Fruit fly (Drosophila melanogaster) whole organism, embryonic: Measurements from ENCODE around the gene SK.
A peak's percentile ranks its signal among the peaks of the same experiment; 100 is the strongest.

Experiments used
- BEAF-32 ChIP-seq: fragments of 200-800 bp; sonication (Bioruptor generic); optimal IDR thresholded peaks from 3 replicates; lab custom pipeline; 2017; ENCODE audit warnings: missing biosample characterization, missing genetic modification characterization, mild to moderate bottlenecking, moderate library complexity, missing genetic modification reagents
- CG10431 ChIP-seq: fragments of 200-800 bp; sonication (Bioruptor generic); optimal IDR thresholded peaks from 3 replicates; lab custom pipeline; 2018; ENCODE audit warnings: missing biosample characterization, mild to moderate bottlenecking, missing genetic modification characterization
- CG11247 ChIP-seq: fragments of 200-800 bp; sonication (Bioruptor generic); IDR thresholded peaks from 2 replicates; pipeline ENCODE4 v1.3.6; 2022; ENCODE audit warnings: missing biosample characterization, missing genetic modification characterization
- CG11560 ChIP-seq: fragments of 200-800 bp; sonication (Bioruptor generic); IDR thresholded peaks from 3 replicates; pipeline ENCODE4 v1.3.6; 2022; ENCODE audit warnings: missing biosample characterization, missing genetic modification characterization
- CG13123 ChIP-seq: fragments of 200-800 bp; sonication (Bioruptor generic); optimal IDR thresholded peaks from 2 replicates; lab custom pipeline; 2016; ENCODE audit warnings: missing biosample characterization, missing genetic modification characterization
- CG14441 ChIP-seq: fragments of 200-800 bp; sonication (Bioruptor generic); IDR thresholded peaks from 2 replicates; pipeline ENCODE4 v1.3.6; 2022; ENCODE audit warnings: missing biosample characterization, missing genetic modification characterization
- CG16779 ChIP-seq: fragments of 200-800 bp; sonication (Bioruptor generic); IDR thresholded peaks from 2 replicates; pipeline ENCODE4 v1.3.6; 2022; ENCODE audit warnings: missing biosample characterization, missing genetic modification characterization
- CG16863 ChIP-seq: fragments of 200-800 bp; sonication (Bioruptor generic); optimal IDR thresholded peaks from 3 replicates; lab custom pipeline; 2016; ENCODE audit warnings: missing biosample characterization, missing genetic modification characterization
- CG17361 ChIP-seq: fragments of 200-800 bp; sonication (Bioruptor generic); IDR thresholded peaks from 3 replicates; pipeline ENCODE4 v1.3.6; 2022; ENCODE audit warnings: missing biosample characterization, missing genetic modification characterization
- CG1792 ChIP-seq: fragments of 200-800 bp; sonication (Bioruptor generic); optimal IDR thresholded peaks from 2 replicates; lab custom pipeline; 2016; ENCODE audit warnings: missing biosample characterization, missing genetic modification characterization
- CG30403 ChIP-seq: fragments of 200-800 bp; sonication (Bioruptor generic); optimal IDR thresholded peaks from 3 replicates; lab custom pipeline; 2016; ENCODE audit warnings: missing biosample characterization, missing genetic modification characterization
- CG3407 ChIP-seq: fragments of 200-800 bp; sonication (Bioruptor generic); optimal IDR thresholded peaks from 2 replicates; lab custom pipeline; 2018; ENCODE audit warnings: missing biosample characterization, mild to moderate bottlenecking, missing genetic modification characterization
- CG6791 ChIP-seq: fragments of 200-800 bp; sonication (Bioruptor generic); IDR thresholded peaks from 3 replicates; pipeline ENCODE4 v1.3.6; 2022; ENCODE audit warnings: missing biosample characterization, missing genetic modification characterization; ENCODE audit not compliant: partially characterized antibody
- CG7928 ChIP-seq: fragments of 200-800 bp; sonication (Bioruptor generic); optimal IDR thresholded peaks from 2 replicates; lab custom pipeline; 2017; ENCODE audit warnings: missing biosample characterization, mild to moderate bottlenecking, missing genetic modification characterization
- CG8388 ChIP-seq: fragments of 200-800 bp; sonication (Bioruptor generic); optimal IDR thresholded peaks from 2 replicates; lab custom pipeline; 2019; ENCODE audit warnings: missing biosample characterization, mild to moderate bottlenecking, missing genetic modification characterization, moderate library complexity
- CG9215 ChIP-seq: fragments of 200-800 bp; sonication (Bioruptor generic); IDR thresholded peaks from 2 replicates; pipeline ENCODE4 v1.3.6; 2022; ENCODE audit warnings: missing biosample characterization, missing genetic modification characterization
- CG9797 ChIP-seq: fragments of 200-800 bp; sonication (Bioruptor generic); optimal IDR thresholded peaks from 3 replicates; lab custom pipeline; 2018; ENCODE audit warnings: missing biosample characterization, mild to moderate bottlenecking, missing genetic modification characterization
- CG9876 ChIP-seq: fragments of 200-800 bp; sonication (Bioruptor generic); optimal IDR thresholded peaks from 2 replicates; lab custom pipeline; 2016; ENCODE audit warnings: missing biosample characterization, missing genetic modification characterization
- Chrac-16 ChIP-seq: fragments of 200-800 bp; sonication (Bioruptor generic); optimal IDR thresholded peaks from 3 replicates; lab custom pipeline; 2016; ENCODE audit warnings: missing biosample characterization, missing genetic modification characterization
- CrebB ChIP-seq: fragments of 200-800 bp; sonication (Bioruptor generic); optimal IDR thresholded peaks from 3 replicates; lab custom pipeline; 2018; ENCODE audit warnings: missing biosample characterization, mild to moderate bottlenecking, missing genetic modification characterization
- Dref ChIP-seq: fragments of 200-800 bp; sonication (Bioruptor generic); IDR thresholded peaks from 2 replicates; pipeline ENCODE4 v1.3.6; 2022; ENCODE audit warnings: missing biosample characterization, missing genetic modification characterization
- Elba2 ChIP-seq: fragments of 200-800 bp; sonication (Bioruptor generic); optimal IDR thresholded peaks from 3 replicates; lab custom pipeline; 2016; ENCODE audit warnings: missing biosample characterization, missing genetic modification characterization
- Kr ChIP-seq: fragments of 200-800 bp; sonication (Bioruptor generic); optimal IDR thresholded peaks from 2 replicates; lab custom pipeline; 2017; ENCODE audit warnings: missing biosample characterization, mild to moderate bottlenecking, missing genetic modification characterization
- Max ChIP-seq: fragments of 200-800 bp; sonication (Bioruptor generic); optimal IDR thresholded peaks from 2 replicates; lab custom pipeline; 2016; ENCODE audit warnings: missing biosample characterization, mild to moderate bottlenecking, missing genetic modification characterization
- Mes4 ChIP-seq: fragments of 200-800 bp; sonication (Bioruptor generic); optimal IDR thresholded peaks from 2 replicates; lab custom pipeline; 2016; ENCODE audit warnings: missing biosample characterization, missing genetic modification characterization
- Ravus ChIP-seq: fragments of 200-800 bp; sonication (Bioruptor generic); IDR thresholded peaks from 2 replicates; pipeline ENCODE4 v1.3.6; 2022; ENCODE audit warnings: missing biosample characterization, missing genetic modification characterization
- Sry-β ChIP-seq: fragments of 200-800 bp; sonication (Bioruptor generic); optimal IDR thresholded peaks from 2 replicates; lab custom pipeline; 2018; ENCODE audit warnings: missing biosample characterization, mild to moderate bottlenecking, missing genetic modification characterization, moderate library complexity
- ab ChIP-seq: fragments of 200-800 bp; sonication (Bioruptor generic); optimal IDR thresholded peaks from 2 replicates; lab custom pipeline; 2016; ENCODE audit warnings: missing biosample characterization, missing genetic modification characterization
- al ChIP-seq: fragments of 200-800 bp; sonication (Bioruptor generic); IDR thresholded peaks from 2 replicates; pipeline ENCODE4 v1.3.6; 2022; ENCODE audit warnings: missing biosample characterization, missing genetic modification characterization
- bowl ChIP-seq: fragments of 200-800 bp; sonication (Bioruptor generic); IDR thresholded peaks from 2 replicates; pipeline ENCODE4 v1.3.6; 2022; ENCODE audit warnings: missing biosample characterization, missing genetic modification characterization
- dm ChIP-seq: fragments of 200-800 bp; sonication (Bioruptor generic); optimal IDR thresholded peaks from 3 replicates; lab custom pipeline; 2016; ENCODE audit warnings: missing biosample characterization, missing genetic modification characterization
- dmrt11E ChIP-seq: fragments of 200-800 bp; sonication (Bioruptor generic); optimal IDR thresholded peaks from 3 replicates; lab custom pipeline; 2018; ENCODE audit warnings: missing biosample characterization, mild to moderate bottlenecking, missing genetic modification characterization, moderate library complexity
- ems ChIP-seq: fragments of 200-800 bp; sonication (Bioruptor generic); optimal IDR thresholded peaks from 3 replicates; lab custom pipeline; 2016; ENCODE audit warnings: missing biosample characterization, missing genetic modification characterization
- fd3F ChIP-seq: fragments of 200-800 bp; sonication (Bioruptor generic); optimal IDR thresholded peaks from 2 replicates; lab custom pipeline; 2018; ENCODE audit warnings: missing biosample characterization, mild to moderate bottlenecking, missing genetic modification characterization, moderate library complexity
- fd64A ChIP-seq: fragments of 200-800 bp; sonication (Bioruptor generic); optimal IDR thresholded peaks from 3 replicates; lab custom pipeline; 2018; ENCODE audit warnings: missing biosample characterization, mild to moderate bottlenecking, missing genetic modification characterization
- ftz-f1 ChIP-seq: fragments of 200-800 bp; sonication (Bioruptor generic); optimal IDR thresholded peaks from 2 replicates; lab custom pipeline; 2016; ENCODE audit warnings: missing biosample characterization, missing genetic modification characterization
- hkb ChIP-seq, 2 experiments: fragments of 200-800 bp in 1 of 2; fragments of >200 bp in 1 of 2; sonication (Bioruptor generic) in 1 of 2; IDR thresholded peaks in 1 of 2; optimal IDR thresholded peaks in 1 of 2; 2 replicates each; pipeline versions ENCODE4 v1.3.6 to Lab custom; 2017 to 2022; ENCODE audit warnings: missing biosample characterization in 1 of 2, missing genetic modification characterization in 1 of 2
- jigr1 ChIP-seq: fragments of 200-800 bp; sonication (Bioruptor generic); IDR thresholded peaks from 3 replicates; pipeline ENCODE4 v1.3.6; 2022; ENCODE audit warnings: missing biosample characterization, missing genetic modification characterization
- lola ChIP-seq, 3 experiments: fragments of >200 bp in 2 of 3; fragments of 200-800 bp in 1 of 3; sonication (Bioruptor generic) in 1 of 3; optimal IDR thresholded peaks; 2 replicates each; lab custom pipeline; 2017 to 2019; ENCODE audit warnings: missing biosample characterization in 3 of 3, missing genetic modification characterization in 3 of 3, mild to moderate bottlenecking in 1 of 3, moderate library complexity in 1 of 3
- org-1 ChIP-seq: fragments of 200-800 bp; sonication (Bioruptor generic); optimal IDR thresholded peaks from 2 replicates; lab custom pipeline; 2017; ENCODE audit warnings: missing biosample characterization, missing genetic modification characterization
- pros ChIP-seq: fragments of 200-800 bp; sonication (Bioruptor generic); optimal IDR thresholded peaks from 3 replicates; lab custom pipeline; 2019; ENCODE audit warnings: missing biosample characterization, mild to moderate bottlenecking, missing genetic modification characterization, moderate library complexity
- pum ChIP-seq: fragments of 200-800 bp; sonication (Bioruptor generic); optimal IDR thresholded peaks from 2 replicates; lab custom pipeline; 2016; ENCODE audit warnings: missing biosample characterization, missing genetic modification characterization
- run ChIP-seq: fragments of 200-800 bp; sonication (Bioruptor generic); optimal IDR thresholded peaks from 3 replicates; lab custom pipeline; 2018; ENCODE audit warnings: missing biosample characterization, mild to moderate bottlenecking, missing genetic modification characterization
- sc ChIP-seq, 3 experiments: fragments of >200 bp in 2 of 3; fragments of 200-800 bp in 1 of 3; sonication (Bioruptor generic) in 1 of 3; optimal IDR thresholded peaks; 2 replicates in 2 of 3; 3 replicates in 1 of 3; lab custom pipeline; 2017; ENCODE audit warnings: mild to moderate bottlenecking in 1 of 3, missing biosample characterization in 1 of 3, missing genetic modification characterization in 1 of 3, missing genetic modification reagents in 1 of 3
- sd ChIP-seq: fragments of 200-800 bp; sonication (Bioruptor generic); optimal IDR thresholded peaks from 3 replicates; lab custom pipeline; 2018; ENCODE audit warnings: missing biosample characterization, mild to moderate bottlenecking, missing genetic modification characterization, moderate library complexity
- sim ChIP-seq: fragments of 200-800 bp; sonication (Bioruptor generic); IDR thresholded peaks from 2 replicates; pipeline ENCODE4 v1.3.6; 2022; ENCODE audit warnings: missing biosample characterization, missing genetic modification characterization
- slou ChIP-seq: fragments of 200-800 bp; sonication (Bioruptor generic); optimal IDR thresholded peaks from 3 replicates; lab custom pipeline; 2016; ENCODE audit warnings: missing biosample characterization, missing genetic modification characterization
- trh ChIP-seq: fragments of 200-800 bp; sonication (Bioruptor generic); optimal IDR thresholded peaks from 2 replicates; lab custom pipeline; 2016; ENCODE audit warnings: missing biosample characterization, missing genetic modification characterization
- unpg ChIP-seq: fragments of 200-800 bp; sonication (Bioruptor generic); optimal IDR thresholded peaks from 3 replicates; lab custom pipeline; 2018; ENCODE audit warnings: missing biosample characterization, mild to moderate bottlenecking, missing genetic modification characterization, moderate library complexity
- yki ChIP-seq: fragments of >200 bp; optimal IDR thresholded peaks from 3 replicates; lab custom pipeline; 2018
- zfh1 ChIP-seq: fragments of 200-800 bp; sonication (Bioruptor generic); IDR thresholded peaks from 3 replicates; pipeline ENCODE4 v1.3.6; 2022; ENCODE audit warnings: missing biosample characterization, missing genetic modification characterization

Gene SK

DNA sequence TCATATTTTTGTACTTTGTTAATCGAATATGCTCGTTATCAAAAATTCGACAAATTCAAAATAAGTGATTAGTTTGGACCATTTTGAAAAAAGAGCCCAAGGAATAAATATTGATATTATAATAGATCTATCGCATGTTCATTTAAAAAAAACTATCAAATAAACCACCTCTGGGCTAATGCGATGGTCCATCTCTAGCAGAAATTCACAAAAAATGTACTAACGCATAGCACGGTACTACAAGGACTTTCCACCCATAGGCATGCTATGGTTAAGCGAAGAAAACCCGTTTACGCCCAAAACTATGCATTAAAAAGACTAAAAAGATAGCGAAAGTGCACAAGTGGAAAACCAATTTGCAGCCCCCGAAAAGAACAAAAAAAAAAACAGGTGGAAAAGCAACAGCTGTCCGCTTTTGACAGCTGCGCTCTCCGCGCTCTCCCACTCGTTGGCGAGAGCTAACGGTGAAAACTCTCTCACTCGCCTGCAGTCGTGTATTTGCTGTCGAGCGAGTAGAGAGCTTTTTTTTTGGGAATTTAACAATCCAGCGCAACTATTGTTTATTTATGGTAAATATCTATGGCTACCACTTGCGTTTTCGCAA is 7.7 kb upstream of the SK start, which contains the start of gene CanB (continued):
- TF ChIP-seq CG9215 (GFP tag; lab: Robert Waterston, UW) = no peak
- no peak for TF ChIP-seq yki (lab: Kevin White, UChicago)
- TF ChIP-seq CG16863 (GFP tag; lab: Kevin White, UChicago) = no peak
- no peak for TF ChIP-seq CrebB (tag; lab: Kevin White, UChicago)
- no peak for TF ChIP-seq ems (GFP tag; lab: Kevin White, UChicago)
- no peak for TF ChIP-seq CG14441 (GFP tag; lab: Robert Waterston, UW)
- no peak for TF ChIP-seq dm (GFP tag; lab: Kevin White, UChicago)
- TF ChIP-seq Kr (GFP tag; lab: Kevin White, UChicago) = no peak
- TF ChIP-seq BEAF-32 = peak; percentile 74
- TF ChIP-seq hkb (optimal IDR thresholded peaks at IDR 0.05; lab: Kevin White, UChicago) = no peak
- 0 out of 2 replicates have a peak, but pooled peaks have one; percentile 28 for TF ChIP-seq hkb (GFP tag; IDR thresholded peaks at IDR 0.05; lab: Robert Waterston, UW)
- no peak for TF ChIP-seq Sry-β
- TF ChIP-seq lola (GFP tag; optimal IDR thresholded peaks at IDR 0.05; lab: Kevin White, UChicago) = no peak
- TF ChIP-seq dmrt11E (tag; lab: Kevin White, UChicago) = no peak
- no peak for TF ChIP-seq CG9876 (GFP tag; lab: Kevin White, UChicago)
- TF ChIP-seq CG11247 (GFP tag; lab: Robert Waterston, UW) = no peak
- no peak for TF ChIP-seq org-1 (GFP tag; lab: Kevin White, UChicago)
- TF ChIP-seq CG13123 (GFP tag; lab: Kevin White, UChicago) = no peak
- peak; percentile 74 for TF ChIP-seq CG6791
- no peak for TF ChIP-seq pros (GFP tag; lab: Kevin White, UChicago)
- peak; percentile 5 for TF ChIP-seq CG9797 (GFP tag; lab: Kevin White, UChicago)
- no peak for TF ChIP-seq CG7928 (GFP tag; lab: Kevin White, UChicago)
- TF ChIP-seq fd64A = no peak
- TF ChIP-seq Chrac-16 (GFP tag; lab: Kevin White, UChicago) = no peak
- TF ChIP-seq Dref (GFP tag; lab: Robert Waterston, UW) = no peak
- TF ChIP-seq Elba2 (GFP tag; lab: Kevin White, UChicago) = no peak
- TF ChIP-seq ab = no peak
- TF ChIP-seq CG16779 = no peak
- TF ChIP-seq CG30403 (GFP tag; lab: Kevin White, UChicago) = peak; percentile 26
- TF ChIP-seq CG17361 (GFP tag; lab: Robert Waterston, UW) = no peak
- no peak for TF ChIP-seq CG1792 (GFP tag; lab: Kevin White, UChicago)
- TF ChIP-seq sd (tag; lab: Kevin White, UChicago) = peak; percentile 26
- TF ChIP-seq pum (GFP tag; lab: Kevin White, UChicago) = no peak
- TF ChIP-seq ftz-f1 (GFP tag; lab: Kevin White, UChicago) = peak; percentile 17
- no peak for TF ChIP-seq sim (GFP tag; lab: Robert Waterston, UW)
- TF ChIP-seq Ravus (GFP tag; lab: Robert Waterston, UW) = no peak
- TF ChIP-seq trh (GFP tag; lab: Kevin White, UChicago) = no peak
- no peak for TF ChIP-seq fd3F (GFP tag; lab: Kevin White, UChicago)
- TF ChIP-seq slou (GFP tag; lab: Kevin White, UChicago) = no peak
- no peak for TF ChIP-seq al (GFP tag; lab: Robert Waterston, UW)
- no peak for TF ChIP-seq unpg (GFP tag; lab: Kevin White, UChicago)
- TF ChIP-seq CG11560 (tag; lab: Robert Waterston, UW) = no peak
- TF ChIP-seq jigr1 (GFP tag; lab: Robert Waterston, UW) = no peak
- no peak for TF ChIP-seq Mes4 (GFP tag; lab: Kevin White, UChicago)
- TF ChIP-seq CG8388 (GFP tag; lab: Kevin White, UChicago) = no peak
- no peak for TF ChIP-seq CG10431 (GFP tag; lab: Kevin White, UChicago)
- no peak for TF ChIP-seq zfh1 (GFP tag; lab: Robert Waterston, UW)
- TF ChIP-seq Max = no peak
- TF ChIP-seq CG3407 (GFP tag; lab: Kevin White, UChicago) = no peak
- TF ChIP-seq bowl (GFP tag; lab: Robert Waterston, UW) = no peak
- no peak for TF ChIP-seq sc (optimal IDR thresholded peaks at IDR 0.05; lab: Kevin White, UChicago)
- no peak for TF ChIP-seq sc (GFP tag; optimal IDR thresholded peaks at IDR 0.05; lab: Kevin White, UChicago)
- no peak for TF ChIP-seq run
